Fruit fly (Drosophila melanogaster) whole organism, embryonic: ENCODE measurements around the gene Tbca.
A peak's percentile ranks its signal among the peaks of the same experiment; 100 is the strongest.

ENCODE experiments used
- Antp ChIP-seq: fragments of 200-800 bp; sonication (Bioruptor generic); optimal IDR thresholded peaks from 3 replicates; lab custom pipeline; 2016; ENCODE audit warnings: missing biosample characterization, missing genetic modification characterization
- B-H1 ChIP-seq: fragments of 200-800 bp; sonication (Bioruptor generic); IDR thresholded peaks from 3 replicates; pipeline ENCODE4 v1.3.6; 2022; ENCODE audit warnings: missing biosample characterization, missing genetic modification characterization
- CG10209 ChIP-seq: fragments of 200-800 bp; sonication (Bioruptor generic); optimal IDR thresholded peaks from 3 replicates; lab custom pipeline; 2017; ENCODE audit warnings: missing biosample characterization, mild to moderate bottlenecking, missing genetic modification characterization, missing genetic modification reagents
- CG10267 ChIP-seq: fragments of 200-800 bp; sonication (Bioruptor generic); optimal IDR thresholded peaks from 2 replicates; lab custom pipeline; 2018; ENCODE audit warnings: missing biosample characterization, mild to moderate bottlenecking, missing genetic modification characterization, moderate library complexity
- CG10462 ChIP-seq: fragments of 200-800 bp; sonication (Bioruptor generic); optimal IDR thresholded peaks from 2 replicates; lab custom pipeline; 2016; ENCODE audit warnings: missing biosample characterization, missing genetic modification characterization
- CG10565 ChIP-seq: fragments of 200-800 bp; sonication (Bioruptor generic); optimal IDR thresholded peaks from 3 replicates; lab custom pipeline; 2016; ENCODE audit warnings: missing biosample characterization, mild to moderate bottlenecking, missing genetic modification characterization
- CG10654 ChIP-seq: fragments of 200-800 bp; sonication (Bioruptor generic); optimal IDR thresholded peaks from 2 replicates; lab custom pipeline; 2016; ENCODE audit warnings: missing biosample characterization, missing genetic modification characterization
- CG13123 ChIP-seq: fragments of 200-800 bp; sonication (Bioruptor generic); optimal IDR thresholded peaks from 2 replicates; lab custom pipeline; 2016; ENCODE audit warnings: missing biosample characterization, missing genetic modification characterization
- CG13287 ChIP-seq: fragments of 200-800 bp; sonication (Bioruptor generic); IDR thresholded peaks from 2 replicates; pipeline ENCODE4 v1.3.6; 2022; ENCODE audit warnings: missing biosample characterization, missing genetic modification characterization; ENCODE audit not compliant: partially characterized antibody
- CG14667 ChIP-seq: fragments of 200-800 bp; sonication (Bioruptor generic); IDR thresholded peaks from 2 replicates; pipeline ENCODE4 v1.3.6; 2022; ENCODE audit warnings: missing biosample characterization, missing genetic modification characterization
- CG1832 ChIP-seq: fragments of 200-800 bp; sonication (Bioruptor generic); optimal IDR thresholded peaks from 2 replicates; lab custom pipeline; 2017; ENCODE audit warnings: missing biosample characterization, mild to moderate bottlenecking, missing genetic modification characterization, inconsistent platforms
- CG31224 ChIP-seq: fragments of 200-800 bp; sonication (Bioruptor generic); IDR thresholded peaks from 2 replicates; pipeline ENCODE4 v1.3.6; 2022; ENCODE audit warnings: missing biosample characterization, missing genetic modification characterization
- CG3281 ChIP-seq: fragments of 200-800 bp; sonication (Bioruptor generic); optimal IDR thresholded peaks from 3 replicates; lab custom pipeline; 2017; ENCODE audit warnings: missing biosample characterization, mild to moderate bottlenecking, missing genetic modification characterization
- CG3407 ChIP-seq: fragments of 200-800 bp; sonication (Bioruptor generic); optimal IDR thresholded peaks from 2 replicates; lab custom pipeline; 2018; ENCODE audit warnings: missing biosample characterization, mild to moderate bottlenecking, missing genetic modification characterization
- CG3995 ChIP-seq: fragments of 200-800 bp; sonication (Bioruptor generic); optimal IDR thresholded peaks from 3 replicates; lab custom pipeline; 2016; ENCODE audit warnings: missing biosample characterization, missing genetic modification characterization
- CG7839 ChIP-seq: fragments of 200-800 bp; sonication (Bioruptor generic); optimal IDR thresholded peaks from 3 replicates; lab custom pipeline; 2018; ENCODE audit warnings: missing biosample characterization, mild to moderate bottlenecking, missing genetic modification characterization, moderate library complexity
- CG7987 ChIP-seq: fragments of 200-800 bp; sonication (Bioruptor generic); optimal IDR thresholded peaks from 2 replicates; lab custom pipeline; 2018; ENCODE audit warnings: missing biosample characterization, mild to moderate bottlenecking, missing genetic modification characterization, moderate library complexity
- CG8281 ChIP-seq: fragments of 200-800 bp; sonication (Bioruptor generic); optimal IDR thresholded peaks from 2 replicates; lab custom pipeline; 2018; ENCODE audit warnings: missing biosample characterization, mild to moderate bottlenecking, missing genetic modification characterization, moderate library complexity
- D19A ChIP-seq: fragments of 200-800 bp; optimal IDR thresholded peaks from 3 replicates; lab custom pipeline; 2019; ENCODE audit warnings: missing biosample characterization, mild to moderate bottlenecking, missing genetic modification characterization, moderate library complexity
- GATAe ChIP-seq: fragments of 200-800 bp; sonication (Bioruptor generic); conservative IDR thresholded peaks from 2 replicates; pipeline ENCODE4 v1.3.6; 2022; ENCODE audit warnings: missing biosample characterization, missing genetic modification characterization
- H2.0 ChIP-seq: fragments of 200-800 bp; sonication (Bioruptor generic); IDR thresholded peaks from 2 replicates; pipeline ENCODE4 v1.3.6; 2022; ENCODE audit warnings: missing biosample characterization, missing genetic modification characterization
- HLH4C ChIP-seq: fragments of 200-800 bp; sonication (Bioruptor generic); IDR thresholded peaks from 3 replicates; pipeline ENCODE4 v1.3.6; 2022; ENCODE audit warnings: missing biosample characterization, missing genetic modification characterization; ENCODE audit not compliant: partially characterized antibody
- Hr78 ChIP-seq, 2 experiments: fragments of 200-800 bp in 1 of 2; fragments of >200 bp in 1 of 2; sonication (Bioruptor generic) in 1 of 2; optimal IDR thresholded peaks; 2 replicates each; lab custom pipeline; 2017 to 2019; ENCODE audit warnings: missing biosample characterization in 2 of 2, missing genetic modification characterization in 2 of 2, mild to moderate bottlenecking in 1 of 2, moderate library complexity in 1 of 2
- Lim3 ChIP-seq: fragments of 200-800 bp; sonication (Bioruptor generic); IDR thresholded peaks from 2 replicates; pipeline ENCODE4 v1.3.6; 2022; ENCODE audit warnings: missing biosample characterization, missing genetic modification characterization
- Med ChIP-seq: fragments of 200-800 bp; sonication (Bioruptor generic); peaks from one replicate; lab custom pipeline; 2016; ENCODE audit warnings: missing biosample characterization, missing genetic modification characterization, mild to moderate bottlenecking, inconsistent platforms, moderate library complexity
- Nf-YA ChIP-seq: fragments of 200-800 bp; sonication (Bioruptor generic); IDR thresholded peaks from 2 replicates; pipeline ENCODE4 v1.3.6; 2022; ENCODE audit warnings: missing biosample characterization, missing genetic modification characterization
- Sin3A ChIP-seq: fragments of >200 bp; optimal IDR thresholded peaks from 2 replicates; lab custom pipeline; 2018
- Sry-δ ChIP-seq: fragments of 200-800 bp; sonication (Bioruptor generic); optimal IDR thresholded peaks from 2 replicates; lab custom pipeline; 2016; ENCODE audit warnings: missing biosample characterization, missing genetic modification characterization
- Tbp ChIP-seq: fragments of >200 bp; optimal IDR thresholded peaks from 2 replicates; lab custom pipeline; 2018; ENCODE audit warnings: missing biosample characterization, missing genetic modification characterization
- Usf ChIP-seq: fragments of 200-800 bp; sonication (Bioruptor generic); optimal IDR thresholded peaks from 2 replicates; lab custom pipeline; 2017; ENCODE audit warnings: missing genotype, missing biosample characterization, missing genetic modification characterization
- abd-A ChIP-seq: fragments of 200-800 bp; sonication (Bioruptor generic); optimal IDR thresholded peaks from 3 replicates; lab custom pipeline; 2019; ENCODE audit warnings: missing biosample characterization, mild to moderate bottlenecking, missing genetic modification characterization, moderate library complexity
- ap ChIP-seq: fragments of 200-800 bp; sonication (Bioruptor generic); IDR thresholded peaks from 2 replicates; pipeline ENCODE4 v1.3.6; 2022; ENCODE audit warnings: missing biosample characterization, missing genetic modification characterization
- ash1 ChIP-seq: fragments of 200-800 bp; sonication (Bioruptor generic); optimal IDR thresholded peaks from 2 replicates; lab custom pipeline; 2018; ENCODE audit warnings: missing biosample characterization, mild to moderate bottlenecking, missing genetic modification characterization
- bowl ChIP-seq: fragments of 200-800 bp; sonication (Bioruptor generic); IDR thresholded peaks from 2 replicates; pipeline ENCODE4 v1.3.6; 2022; ENCODE audit warnings: missing biosample characterization, missing genetic modification characterization
- br ChIP-seq: fragments of >200 bp; optimal IDR thresholded peaks from 2 replicates; lab custom pipeline; 2017
- crc ChIP-seq: fragments of 200-800 bp; sonication (Bioruptor generic); optimal IDR thresholded peaks from 2 replicates; lab custom pipeline; 2016; ENCODE audit warnings: missing biosample characterization, missing genetic modification characterization
- dmrt99B ChIP-seq: fragments of 200-800 bp; sonication (Bioruptor generic); optimal IDR thresholded peaks from 2 replicates; lab custom pipeline; 2018; ENCODE audit warnings: missing biosample characterization, mild to moderate bottlenecking, missing genetic modification characterization, moderate library complexity
- eyg ChIP-seq: fragments of 200-800 bp; sonication (Bioruptor generic); optimal IDR thresholded peaks from 3 replicates; lab custom pipeline; 2016; ENCODE audit warnings: missing biosample characterization, missing genetic modification characterization
- fd64A ChIP-seq: fragments of 200-800 bp; sonication (Bioruptor generic); optimal IDR thresholded peaks from 3 replicates; lab custom pipeline; 2018; ENCODE audit warnings: missing biosample characterization, mild to moderate bottlenecking, missing genetic modification characterization
- gro ChIP-seq: fragments of 200-800 bp; sonication (Bioruptor generic); optimal IDR thresholded peaks from 2 replicates; lab custom pipeline; 2016; ENCODE audit warnings: missing biosample characterization, missing genetic modification characterization
- lbe ChIP-seq: fragments of 200-800 bp; sonication (Bioruptor generic); optimal IDR thresholded peaks from 2 replicates; lab custom pipeline; 2016; ENCODE audit warnings: missing biosample characterization, mild to moderate bottlenecking, missing genetic modification characterization
- p53 ChIP-seq: fragments of 200-800 bp; sonication (Bioruptor generic); optimal IDR thresholded peaks from 2 replicates; lab custom pipeline; 2016; ENCODE audit warnings: missing biosample characterization, missing genetic modification characterization
- peb ChIP-seq: fragments of 200-800 bp; sonication (Bioruptor generic); IDR thresholded peaks from 2 replicates; pipeline ENCODE4 v1.3.6; 2022; ENCODE audit warnings: missing biosample characterization, missing genetic modification characterization
- prd ChIP-seq, 3 experiments: fragments of >200 bp in 2 of 3; fragments of 200-800 bp in 1 of 3; sonication (Bioruptor generic) in 1 of 3; optimal IDR thresholded peaks in 2 of 3; IDR thresholded peaks in 1 of 3; 2 replicates in 2 of 3; 3 replicates in 1 of 3; pipeline versions ENCODE4 v1.3.6 to Lab custom; 2017 to 2022; ENCODE audit warnings: missing biosample characterization in 1 of 3, missing genetic modification characterization in 1 of 3
- pum ChIP-seq: fragments of 200-800 bp; sonication (Bioruptor generic); optimal IDR thresholded peaks from 2 replicates; lab custom pipeline; 2016; ENCODE audit warnings: missing biosample characterization, missing genetic modification characterization
- rib ChIP-seq: fragments of 200-800 bp; sonication (Bioruptor generic); IDR thresholded peaks from 2 replicates; pipeline ENCODE4 v1.3.6; 2022; ENCODE audit warnings: missing biosample characterization, missing genetic modification characterization
- sna ChIP-seq: fragments of 200-800 bp; sonication (Bioruptor generic); IDR thresholded peaks from 2 replicates; pipeline ENCODE4 v1.3.6; 2022; ENCODE audit warnings: missing biosample characterization, missing genetic modification characterization; ENCODE audit not compliant: partially characterized antibody
- sr ChIP-seq: fragments of 200-800 bp; sonication (Bioruptor generic); IDR thresholded peaks from 3 replicates; pipeline ENCODE4 v1.3.6; 2022; ENCODE audit warnings: missing biosample characterization, missing genetic modification characterization
- tin ChIP-seq: fragments of 200-800 bp; sonication (Bioruptor generic); optimal IDR thresholded peaks from 3 replicates; lab custom pipeline; 2016; ENCODE audit warnings: missing biosample characterization, missing genetic modification characterization
- ttk ChIP-seq: fragments of 200-800 bp; sonication (Bioruptor generic); IDR thresholded peaks from 2 replicates; pipeline ENCODE4 v2.1.2; 2022; ENCODE audit warnings: missing biosample characterization, missing genetic modification characterization
- tup ChIP-seq: fragments of 200-800 bp; sonication (Bioruptor generic); optimal IDR thresholded peaks from 2 replicates; lab custom pipeline; 2016; ENCODE audit warnings: missing biosample characterization, mild to moderate bottlenecking, missing genetic modification characterization, moderate library complexity

Tbca gene

dm6 chr3R:31744044-31744652, 858 bp downstream of the Tbca start, which contains the start of gene CG1896 (continued):
- peak; percentile 36; the same call in 1 of the 3 replicates for TF ChIP-seq B-H1 (GFP tag; lab: Robert Waterston, UW)
- TF ChIP-seq CG10209 (GFP tag; lab: Kevin White, UChicago): peak; percentile 49
- TF ChIP-seq sna (GFP tag; lab: Robert Waterston, UW): no peak
- peak; percentile 72 for TF ChIP-seq Med
- TF ChIP-seq CG8281 (tag; lab: Kevin White, UChicago): no peak
- TF ChIP-seq CG3995 (GFP tag; lab: Kevin White, UChicago): no peak
- no peak for TF ChIP-seq crc (GFP tag; lab: Kevin White, UChicago)
- TF ChIP-seq Sin3A (lab: Kevin White, UChicago): no peak
- TF ChIP-seq eyg: no peak
- TF ChIP-seq pum (GFP tag; lab: Kevin White, UChicago): no peak
- TF ChIP-seq fd64A (GFP tag; lab: Kevin White, UChicago): no peak
- TF ChIP-seq CG3407: peak; percentile 22
- no peak for TF ChIP-seq GATAe (GFP tag; lab: Robert Waterston, UW)
- peak; percentile 78; the same call in 1 of the 2 replicates for TF ChIP-seq ttk (GFP tag; lab: Robert Waterston, UW)
- TF ChIP-seq D19A (tag; lab: Kevin White, UChicago): peak; percentile 87
- 0 out of 2 replicates have a peak, but pooled peaks have one; percentile 23 for TF ChIP-seq CG13287 (GFP tag; lab: Robert Waterston, UW)
- TF ChIP-seq Antp: no peak
- TF ChIP-seq gro (GFP tag; lab: Kevin White, UChicago): no peak
- no peak for TF ChIP-seq peb (GFP tag; lab: Robert Waterston, UW)
- no peak for TF ChIP-seq sr (GFP tag; lab: Robert Waterston, UW)
- TF ChIP-seq CG13123 (GFP tag; lab: Kevin White, UChicago): no peak
- TF ChIP-seq CG10462 (GFP tag; lab: Kevin White, UChicago): no peak
- peak; percentile 90 for TF ChIP-seq CG10267 (tag; lab: Kevin White, UChicago)
- peak; percentile 48 for TF ChIP-seq tin
- TF ChIP-seq bowl (GFP tag; lab: Robert Waterston, UW): no peak
- peak; percentile 44 for TF ChIP-seq CG7839 (tag; lab: Kevin White, UChicago)
- peak; percentile 45 for TF ChIP-seq CG10654 (GFP tag; lab: Kevin White, UChicago)
- TF ChIP-seq CG7987: peak; percentile 1
- peak; percentile 30; the same call in 1 of the 2 replicates for TF ChIP-seq Nf-YA (GFP tag; lab: Robert Waterston, UW)
- TF ChIP-seq prd (optimal IDR thresholded peaks at IDR 0.05; lab: Kevin White, UChicago): no peak
- peak; percentile 59; the same call in 2 of the 3 replicates for TF ChIP-seq prd (GFP tag; IDR thresholded peaks at IDR 0.05; lab: Robert Waterston, UW)
- no peak for TF ChIP-seq ash1 (GFP tag; lab: Kevin White, UChicago)
- no peak for TF ChIP-seq CG31224 (GFP tag; lab: Robert Waterston, UW)
- no peak for TF ChIP-seq H2.0 (GFP tag; lab: Robert Waterston, UW)
- TF ChIP-seq Hr78 (GFP tag; optimal IDR thresholded peaks at IDR 0.05; lab: Kevin White, UChicago): no peak
- TF ChIP-seq CG1832 (GFP tag; lab: Kevin White, UChicago): no peak
- TF ChIP-seq lbe: peak; percentile 68
- no peak for TF ChIP-seq p53
- TF ChIP-seq rib: no peak
- TF ChIP-seq CG10565 (GFP tag; lab: Kevin White, UChicago): no peak
- peak; percentile 44 for TF ChIP-seq dmrt99B
- no peak for TF ChIP-seq Sry-δ (GFP tag; lab: Kevin White, UChicago)
- TF ChIP-seq Lim3 (GFP tag; lab: Robert Waterston, UW): no peak
- peak; percentile 39 for TF ChIP-seq CG3281 (GFP tag; lab: Kevin White, UChicago)
- no peak for TF ChIP-seq HLH4C
- no peak for TF ChIP-seq abd-A (tag; lab: Kevin White, UChicago)
- no peak for TF ChIP-seq Usf (GFP tag; lab: Kevin White, UChicago)
- TF ChIP-seq tup (GFP tag; lab: Kevin White, UChicago): peak; percentile 2
- TF ChIP-seq Tbp (GFP tag; lab: Kevin White, UChicago): no peak
- TF ChIP-seq br (lab: Kevin White, UChicago): no peak
- TF ChIP-seq CG14667 (GFP tag; lab: Robert Waterston, UW): no peak
- TF ChIP-seq ap (GFP tag; lab: Robert Waterston, UW): peak; percentile 47; the same call in 1 of the 2 replicates
